Worm (Caenorhabditis elegans) whole organism, L2 larva: Measurements from ENCODE around the gene lact-5.

Experiments
- C34F6.9 ChIP-seq: fragments of 150-350 bp; optimal IDR thresholded peaks from 2 replicates; lab custom pipeline; 2014; ENCODE audit warnings: missing biosample characterization, missing genetic modification characterization
- F13H6.1 ChIP-seq: sonication (generic microtip); optimal IDR thresholded peaks from 2 replicates; lab custom pipeline; 2016; ENCODE audit warnings: missing genetic modification characterization, missing compliant biosample characterization
- R02D3.7 ChIP-seq: fragments of 150-350 bp; optimal IDR thresholded peaks from 2 replicates; lab custom pipeline; 2014; ENCODE audit warnings: missing biosample characterization, missing genetic modification characterization
- Y55F3AM.14 ChIP-seq: fragments of 200-800 bp; sonication (Bioruptor generic); optimal IDR thresholded peaks from 2 replicates; lab custom pipeline; 2018; ENCODE audit warnings: mild to moderate bottlenecking, missing genetic modification characterization, missing compliant biosample characterization
- ZK546.5 ChIP-seq: sonication (generic microtip); optimal IDR thresholded peaks from 2 replicates; lab custom pipeline; 2017; ENCODE audit warnings: missing biosample characterization, missing genetic modification characterization
- aly-2 ChIP-seq: fragments of 150-350 bp; optimal IDR thresholded peaks from 2 replicates; lab custom pipeline; 2014; ENCODE audit warnings: missing biosample characterization, missing genetic modification characterization
- blmp-1 ChIP-seq: sonication (generic microtip); optimal IDR thresholded peaks from 2 replicates; lab custom pipeline; 2017; ENCODE audit warnings: missing genetic modification characterization, mild to moderate bottlenecking, missing compliant biosample characterization, antibody characterized with exemption, moderate library complexity; ENCODE audit not compliant: insufficient read depth
- ceh-16 ChIP-seq: fragments of 150-350 bp; optimal IDR thresholded peaks from 2 replicates; lab custom pipeline; 2014; ENCODE audit warnings: missing biosample characterization, missing genetic modification characterization
- ceh-82 ChIP-seq: fragments of 150-350 bp; optimal IDR thresholded peaks from 2 replicates; lab custom pipeline; 2014; ENCODE audit warnings: missing biosample characterization, missing genetic modification characterization
- crh-2 ChIP-seq: sonication (generic microtip); optimal IDR thresholded peaks from 2 replicates; lab custom pipeline; 2017; ENCODE audit warnings: missing biosample characterization, missing genetic modification characterization
- dmd-4 ChIP-seq: sonication (generic microtip); optimal IDR thresholded peaks from 2 replicates; lab custom pipeline; 2017; ENCODE audit warnings: missing biosample characterization, missing genetic modification characterization
- elt-1 ChIP-seq: fragments of 150-350 bp; optimal IDR thresholded peaks from 2 replicates; lab custom pipeline; 2014; ENCODE audit warnings: missing biosample characterization, missing genetic modification characterization
- elt-3 ChIP-seq: sonication (generic microtip); optimal IDR thresholded peaks from 2 replicates; lab custom pipeline; 2017; ENCODE audit warnings: missing biosample characterization, missing genetic modification characterization
- fos-1 ChIP-seq: fragments of 150-350 bp; optimal IDR thresholded peaks from 2 replicates; lab custom pipeline; 2014; ENCODE audit warnings: missing biosample characterization, missing genetic modification characterization
- gmeb-1 ChIP-seq: fragments of 150-350 bp; optimal IDR thresholded peaks from 2 replicates; lab custom pipeline; 2014; ENCODE audit warnings: missing biosample characterization, missing genetic modification characterization
- lin-11 ChIP-seq: fragments of 150-350 bp; sonication (generic microtip); optimal IDR thresholded peaks from 2 replicates; lab custom pipeline; 2014; ENCODE audit warnings: missing biosample characterization, missing genetic modification characterization, inconsistent platforms, mixed read lengths
- lin-13 ChIP-seq: fragments of 150-350 bp; optimal IDR thresholded peaks from 2 replicates; lab custom pipeline; 2014; ENCODE audit warnings: missing biosample characterization, missing genetic modification reagents, missing genetic modification characterization
- lsy-2 ChIP-seq, 2 experiments: fragments of 150-350 bp in 1 of 2; sonication (generic microtip) in 1 of 2; optimal IDR thresholded peaks; 2 replicates each; lab custom pipeline; 2014 to 2017; ENCODE audit warnings: missing biosample characterization in 2 of 2, missing genetic modification characterization in 2 of 2
- mab-5 ChIP-seq: fragments of 150-350 bp; optimal IDR thresholded peaks from 2 replicates; lab custom pipeline; 2014; ENCODE audit warnings: missing biosample characterization, missing genetic modification characterization
- mbf-1 ChIP-seq: sonication (generic microtip); optimal IDR thresholded peaks from 2 replicates; lab custom pipeline; 2017; ENCODE audit warnings: missing biosample characterization, missing genetic modification characterization
- nhr-11 ChIP-seq: fragments of 150-350 bp; optimal IDR thresholded peaks from 2 replicates; lab custom pipeline; 2014; ENCODE audit warnings: missing biosample characterization, missing genetic modification characterization
- nhr-12 ChIP-seq: fragments of 150-350 bp; optimal IDR thresholded peaks from 2 replicates; lab custom pipeline; 2014; ENCODE audit warnings: missing biosample characterization, missing genetic modification characterization
- nhr-129 ChIP-seq: fragments of 150-350 bp; optimal IDR thresholded peaks from 2 replicates; lab custom pipeline; 2014; ENCODE audit warnings: missing biosample characterization, missing genetic modification characterization
- nhr-21 ChIP-seq: fragments of 150-350 bp; optimal IDR thresholded peaks from 2 replicates; lab custom pipeline; 2014; ENCODE audit warnings: missing biosample characterization, missing genetic modification characterization
- nhr-23 ChIP-seq: fragments of 150-350 bp; optimal IDR thresholded peaks from 2 replicates; lab custom pipeline; 2014; ENCODE audit warnings: missing biosample characterization, missing genetic modification reagents, missing genetic modification characterization
- nhr-25 ChIP-seq: fragments of 150-350 bp; sonication (generic microtip); optimal IDR thresholded peaks from 3 replicates; lab custom pipeline; 2014; ENCODE audit warnings: missing biosample characterization, missing genetic modification characterization
- nhr-77 ChIP-seq: fragments of 150-350 bp; optimal IDR thresholded peaks from 2 replicates; lab custom pipeline; 2014; ENCODE audit warnings: missing biosample characterization, missing genetic modification characterization
- sem-4 ChIP-seq: fragments of 150-350 bp; optimal IDR thresholded peaks from 2 replicates; lab custom pipeline; 2014; ENCODE audit warnings: missing biosample characterization, missing genetic modification reagents, missing genetic modification characterization
- skn-1 ChIP-seq: sonication (generic microtip); optimal IDR thresholded peaks from 2 replicates; lab custom pipeline; 2017; ENCODE audit warnings: missing biosample characterization, missing genetic modification characterization
- sma-3 ChIP-seq: sonication (generic microtip); optimal IDR thresholded peaks from 2 replicates; lab custom pipeline; 2016; ENCODE audit warnings: missing genetic modification reagents, missing genetic modification characterization, missing compliant biosample characterization
- sma-9 ChIP-seq, 2 experiments: fragments of 150-350 bp in 1 of 2; sonication (generic microtip) in 1 of 2; optimal IDR thresholded peaks; 2 replicates each; lab custom pipeline; 2014 to 2016; ENCODE audit warnings: missing genetic modification characterization in 2 of 2, mild to moderate bottlenecking in 1 of 2, missing biosample characterization in 1 of 2, missing compliant biosample characterization in 1 of 2, missing genetic modification reagents in 1 of 2, moderate library complexity in 1 of 2
- snpc-4 ChIP-seq: fragments of 150-350 bp; optimal IDR thresholded peaks from 2 replicates; lab custom pipeline; 2014; ENCODE audit warnings: missing biosample characterization, missing genetic modification characterization
- unc-62 ChIP-seq: fragments of 150-350 bp; optimal IDR thresholded peaks from 2 replicates; lab custom pipeline; 2014; ENCODE audit warnings: missing biosample characterization, missing genetic modification reagents, missing genetic modification characterization
- zag-1 ChIP-seq: fragments of 150-350 bp; optimal IDR thresholded peaks from 2 replicates; lab custom pipeline; 2014; ENCODE audit warnings: missing biosample characterization, missing genetic modification characterization
- ztf-1 ChIP-seq: fragments of 200-800 bp; sonication (Bioruptor generic); conservative IDR thresholded peaks from 2 replicates; pipeline ENCODE4 v1.3.6; 2022; ENCODE audit warnings: missing genetic modification characterization, missing compliant biosample characterization
- ztf-4 ChIP-seq: fragments of 150-350 bp; optimal IDR thresholded peaks from 2 replicates; lab custom pipeline; 2014; ENCODE audit warnings: missing biosample characterization, missing genetic modification characterization

lact-5 gene

DNA sequence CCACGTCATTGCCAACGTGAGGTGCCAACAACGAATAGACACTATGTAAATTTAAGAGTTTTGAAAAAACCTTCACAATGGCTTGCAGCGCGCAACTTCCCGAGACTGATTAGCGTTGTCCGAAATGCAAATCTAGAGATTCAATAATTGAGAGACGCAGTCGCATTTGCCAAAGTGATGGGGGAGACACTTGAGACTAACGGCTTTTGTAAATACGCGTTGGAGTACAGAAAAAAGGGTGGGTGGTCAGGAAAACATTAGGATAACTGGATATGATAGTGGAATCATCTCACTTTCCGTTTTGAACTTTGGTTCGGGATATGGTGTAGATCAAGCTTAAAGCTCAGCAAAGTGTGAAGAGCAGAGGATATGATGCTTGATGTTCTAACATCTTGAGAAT, 41.8 kb downstream of the lact-5 start:
- TF ChIP-seq nhr-21 (tag; lab: Kevin White, UChicago) (no peak), gmeb-1 (tag; lab: Kevin White, UChicago) (no peak), blmp-1 (no peak), R02D3.7 (tag; lab: Kevin White, UChicago) (no peak), elt-3 (no peak), aly-2 (tag; lab: Kevin White, UChicago) (no peak), lin-13 (GFP tag; lab: Kevin White, UChicago) (no peak), Y55F3AM.14 (no peak), nhr-77 (tag; lab: Kevin White, UChicago) (no peak), lin-11 (tag; lab: Kevin White, UChicago) (no peak)
- TF ChIP-seq, all 48 proteins: peak for 0

DNA sequence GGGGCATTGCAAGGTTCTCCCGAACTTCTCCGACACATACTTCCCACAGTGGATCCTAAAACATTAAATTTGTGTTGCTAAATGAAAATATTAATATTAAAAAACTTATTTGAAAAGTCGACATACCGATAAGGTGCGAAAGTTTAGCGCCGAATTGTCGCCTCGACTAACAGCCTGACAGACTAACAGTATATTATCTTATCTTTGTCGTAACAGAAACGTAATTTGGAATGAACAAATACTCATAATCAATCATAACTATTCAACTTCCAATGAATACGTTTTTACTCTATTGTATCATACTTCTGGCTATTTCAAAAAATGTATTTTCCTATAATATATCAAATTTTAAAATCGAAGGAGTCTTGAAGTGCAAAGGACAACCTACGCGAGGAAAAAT, 44.6 kb downstream of the lact-5 start, which contains the start of gene F26G1.11:
F26G1.11 (plus strand) TSS at position 205 of the 400 bp plus-strand sequence.
- no peak for TF ChIP-seq unc-62 (GFP tag; lab: Kevin White, UChicago)
- TF ChIP-seq nhr-77 (tag; lab: Kevin White, UChicago): no peak
- peak; percentile 16 for TF ChIP-seq crh-2 (tag; lab: Kevin White, UChicago)
- no peak for TF ChIP-seq aly-2 (tag; lab: Kevin White, UChicago)
- no peak for TF ChIP-seq sma-3
- no peak for TF ChIP-seq nhr-21 (tag; lab: Kevin White, UChicago)
- no peak for TF ChIP-seq mbf-1 (tag; lab: Kevin White, UChicago)
- no peak for TF ChIP-seq ceh-82 (tag; lab: Kevin White, UChicago)
- no peak for TF ChIP-seq nhr-23 (tag; lab: Kevin White, UChicago)
- TF ChIP-seq dmd-4 (tag; lab: Kevin White, UChicago): no peak
- TF ChIP-seq fos-1 (tag; lab: Kevin White, UChicago): peak; percentile 90
- TF ChIP-seq ceh-16 (tag; lab: Kevin White, UChicago): no peak
- no peak for TF ChIP-seq nhr-25 (tag; lab: Kevin White, UChicago)
- peak; percentile 18 for TF ChIP-seq sma-9 (GFP tag; optimal IDR thresholded peaks at IDR 0.05; lab: Kevin White, UChicago)
- no peak for TF ChIP-seq sma-9 (tag; optimal IDR thresholded peaks at IDR 0.05; lab: Kevin White, UChicago)
- no peak for TF ChIP-seq skn-1 (tag; lab: Kevin White, UChicago)
- TF ChIP-seq zag-1 (tag; lab: Kevin White, UChicago): no peak
- no peak for TF ChIP-seq Y55F3AM.14
- TF ChIP-seq sem-4 (tag; lab: Kevin White, UChicago): no peak

DNA sequence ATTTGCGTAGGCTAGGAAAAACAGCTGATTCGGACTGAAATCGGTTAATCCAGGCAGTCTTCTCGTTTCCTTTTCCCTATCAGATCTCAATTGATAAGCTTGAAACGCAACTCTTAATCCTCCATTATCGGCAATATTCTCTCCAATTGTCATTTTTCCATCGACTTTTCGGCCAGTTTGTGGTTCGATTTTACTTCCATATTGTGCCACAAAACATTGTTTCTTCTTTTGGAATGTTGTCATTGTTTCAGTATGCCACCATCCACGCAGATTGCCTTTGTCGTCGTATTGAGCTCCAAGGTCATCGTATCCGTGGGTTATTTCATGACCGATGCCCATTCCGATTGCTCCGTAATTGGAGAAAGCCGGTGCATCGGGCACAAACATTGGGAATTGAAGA, 45.7 kb downstream of the lact-5 start:
- TF ChIP-seq mab-5 (tag; lab: Kevin White, UChicago) (no peak), F13H6.1 (no peak), zag-1 (tag; lab: Kevin White, UChicago) (no peak), ZK546.5 (tag; lab: Kevin White, UChicago) (no peak), nhr-12 (tag; lab: Kevin White, UChicago) (no peak), ztf-4 (no peak), nhr-11 (tag; lab: Kevin White, UChicago) (no peak), nhr-129 (tag; lab: Kevin White, UChicago) (no peak), ztf-1 (no peak), fos-1 (tag; lab: Kevin White, UChicago) (no peak), sem-4 (tag; lab: Kevin White, UChicago) (no peak), lsy-2 (tag; optimal IDR thresholded peaks at IDR 0.05; lab: Kevin White, UChicago) (no peak), snpc-4 (tag; lab: Kevin White, UChicago) (no peak), sma-3 (no peak), blmp-1 (no peak), elt-1 (tag; lab: Kevin White, UChicago) (no peak), C34F6.9 (tag; lab: Kevin White, UChicago) (no peak), nhr-23 (tag; lab: Kevin White, UChicago) (no peak), nhr-77 (tag; lab: Kevin White, UChicago) (no peak), elt-3 (no peak)

DNA sequence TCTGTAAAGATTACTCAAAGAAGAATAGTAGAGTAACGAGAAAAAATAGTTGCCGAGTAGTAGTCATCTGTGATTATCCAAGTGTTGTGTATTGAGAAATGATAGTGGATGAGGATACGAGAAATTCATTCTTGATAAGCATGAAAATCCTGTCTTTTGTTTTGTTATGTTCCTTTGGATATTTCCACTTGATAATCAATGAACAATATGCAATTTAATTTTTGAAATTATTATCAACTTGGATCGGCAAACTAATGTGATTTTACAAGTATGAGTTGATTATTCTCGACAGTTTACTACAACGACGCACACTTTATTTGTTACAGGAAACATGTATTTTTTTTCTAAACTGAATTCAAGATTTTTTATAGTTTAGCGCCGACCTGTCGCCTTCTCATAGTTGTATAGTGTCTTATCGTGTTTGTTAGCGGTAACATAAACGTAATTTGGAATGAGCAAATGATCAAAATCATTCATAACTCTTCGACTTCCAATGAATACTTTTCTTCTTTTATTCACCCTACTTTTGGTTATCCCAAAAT, 47.6 kb downstream of the lact-5 start, which contains the start of the genes F26G1.9 and F26G1.10:
F26G1.9 (minus strand) TSS at position 101 of the 542 bp plus-strand sequence.
F26G1.10 (plus strand) TSS at position 492 of the 542 bp plus-strand sequence.
- no peak for TF ChIP-seq elt-1 (tag; lab: Kevin White, UChicago)
- TF ChIP-seq fos-1 (tag; lab: Kevin White, UChicago): peak; percentile 28
